Worm (Caenorhabditis elegans): ENCODE measurements around the gene col-184.
A peak's percentile ranks its signal among the peaks of the same experiment; 100 is the strongest.

Gene col-184

DNA sequence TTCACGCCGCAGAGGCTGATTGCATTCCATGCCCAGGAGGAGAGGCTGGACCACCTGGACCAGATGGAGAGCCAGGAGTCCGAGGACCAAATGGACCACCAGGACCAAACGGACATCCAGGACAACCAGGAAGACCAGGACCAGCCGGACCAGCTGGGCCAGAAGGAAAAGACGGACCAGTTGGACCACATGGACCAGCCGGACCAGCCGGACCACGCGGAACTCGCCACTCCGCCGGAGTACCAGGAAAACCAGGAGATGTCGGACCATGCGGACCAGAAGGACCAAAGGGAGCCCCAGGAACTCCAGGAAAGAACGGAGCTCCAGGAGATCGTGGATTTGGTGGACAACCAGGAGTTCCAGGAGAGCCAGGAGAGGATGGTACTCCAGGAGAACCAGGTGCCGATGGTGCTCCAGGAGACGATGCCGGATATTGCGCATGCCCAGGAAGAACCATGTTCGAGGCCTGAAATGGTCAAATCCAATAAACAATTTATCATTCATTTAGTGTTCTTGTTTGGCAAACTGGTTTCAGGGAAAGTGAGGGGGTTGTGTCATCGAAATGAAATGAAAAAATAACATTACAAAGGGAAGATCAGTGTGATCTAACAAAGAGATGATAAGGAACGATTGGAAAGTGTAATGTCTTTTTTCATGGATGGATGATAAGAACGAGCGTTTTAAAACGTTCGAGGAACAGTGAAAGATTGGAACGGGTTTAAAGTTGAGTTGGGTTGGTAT, 822 bp downstream of the col-184 start:
- TF ChIP-seq F33H1.4 (GFP tag; IDR thresholded peaks at IDR 0.05), result no peak
- no peak for TF ChIP-seq mxl-1 (tag; optimal IDR thresholded peaks at IDR 0.05)
- no peak for TF ChIP-seq F57A8.1 (GFP tag; optimal IDR thresholded peaks at IDR 0.05)
- peak; percentile 29 for TF ChIP-seq nhr-179 (tag; optimal IDR thresholded peaks at IDR 0.05)
- no peak for TF ChIP-seq snpc-3.4 (tag; optimal IDR thresholded peaks at IDR 0.05)
- no peak for TF ChIP-seq snpc-4 (GFP tag; optimal IDR thresholded peaks at IDR 0.05)
- TF ChIP-seq snpc-4 (tag; optimal IDR thresholded peaks at IDR 0.05), result no peak
- TF ChIP-seq ZK185.1 (tag; optimal IDR thresholded peaks at IDR 0.05; ENCODE audit: poor library complexity, severe bottlenecking), result no peak
- peak; percentile 90 for TF ChIP-seq zfh-2 (GFP tag; conservative IDR thresholded peaks at IDR 0.05)
- TF ChIP-seq ceh-79 (tag; optimal IDR thresholded peaks at IDR 0.05), result peak; percentile 13
- TF ChIP-seq B0336.3 (GFP tag; IDR thresholded peaks at IDR 0.05), result 0 out of 2 replicates have a peak, but pooled peaks have one; percentile 38
- peak; percentile 75; the same call in 1 of the 2 replicates for TF ChIP-seq egrh-3 (GFP tag; IDR thresholded peaks at IDR 0.05)
- no peak for TF ChIP-seq ekl-4 (GFP tag; IDR thresholded peaks at IDR 0.05)
- no peak for TF ChIP-seq lin-54 (GFP tag; optimal IDR thresholded peaks at IDR 0.05)
- TF ChIP-seq sea-2 (GFP tag; IDR thresholded peaks at IDR 0.05), result peak; percentile 58; the same call in 1 of the 2 replicates

DNA sequence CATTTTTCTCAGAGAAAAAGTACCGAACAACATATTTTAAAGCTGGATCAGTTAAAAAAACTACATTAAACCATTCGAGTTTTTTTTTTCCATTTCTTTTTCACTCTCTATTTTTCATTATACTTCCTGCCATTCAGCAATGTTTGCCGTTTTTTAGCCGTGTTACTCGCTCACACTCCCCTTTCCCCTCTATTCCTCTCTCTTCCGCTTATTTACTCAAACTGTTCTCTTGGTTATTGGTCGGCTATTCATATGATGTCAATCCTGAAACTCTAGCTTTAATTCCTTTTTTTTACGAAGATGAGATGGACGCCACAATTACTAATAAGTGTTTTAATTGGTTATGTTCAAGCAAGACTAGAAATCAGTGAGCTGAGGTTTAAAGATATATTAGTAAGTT, 2.6 kb downstream of the col-184 start, which contains the start of gene tre-4:
TSS of gene tre-4 (plus strand) at position 301 of the 400 bp plus-strand sequence.
- TF ChIP-seq lag-1 (GFP tag; IDR thresholded peaks at IDR 0.05) (no peak), nhr-80 (tag; optimal IDR thresholded peaks at IDR 0.05) (peak; percentile 22)

DNA sequence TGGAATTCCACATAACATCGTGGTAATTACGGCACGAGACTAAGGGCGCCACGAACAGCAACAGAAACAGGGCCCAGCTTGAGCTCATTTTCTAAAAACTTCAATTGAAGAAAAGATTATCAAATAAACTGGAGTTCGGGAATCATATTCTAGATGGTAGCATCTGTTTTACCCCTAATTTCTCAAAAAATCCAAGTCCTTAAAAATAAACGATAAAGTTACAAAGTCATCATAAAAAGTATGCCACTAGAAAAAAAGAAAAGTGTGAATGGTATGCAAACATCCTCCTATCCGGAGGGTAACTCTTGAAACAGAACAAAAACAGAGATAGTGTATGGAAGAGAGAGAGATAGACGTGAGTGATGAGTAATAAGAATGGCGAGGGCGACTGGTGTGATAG, 8.1 kb downstream of the col-184 start, which contains the start of gene efn-3:
TSS of gene efn-3 (minus strand) at position 101 of the 400 bp plus-strand sequence.
- TF ChIP-seq nhr-179 (tag; optimal IDR thresholded peaks at IDR 0.05) (no peak), snpc-4 (GFP tag; optimal IDR thresholded peaks at IDR 0.05) (no peak), snpc-4 (tag; optimal IDR thresholded peaks at IDR 0.05) (no peak), tlf-1 (GFP tag; optimal IDR thresholded peaks at IDR 0.05) (no peak), attf-3 (GFP tag; conservative IDR thresholded peaks at IDR 0.05) (no peak), nfya-2 (GFP tag; IDR thresholded peaks at IDR 0.05) (no peak), mcd-1 (GFP tag; IDR thresholded peaks at IDR 0.05) (no peak), pbrm-1 (GFP tag; IDR thresholded peaks at IDR 0.05) (no peak), lir-1 (GFP tag; conservative IDR thresholded peaks at IDR 0.05) (no peak), ztf-18 (tag; optimal IDR thresholded peaks at IDR 0.05) (no peak), tbx-9 (tag; optimal IDR thresholded peaks at IDR 0.05; ENCODE audit: borderline replicate concordance) (no peak), hlh-12 (tag; optimal IDR thresholded peaks at IDR 0.05) (no peak), ceh-58 (GFP tag; IDR thresholded peaks at IDR 0.05) (no peak), lsl-1 (GFP tag; optimal IDR thresholded peaks at IDR 0.05) (no peak)

DNA sequence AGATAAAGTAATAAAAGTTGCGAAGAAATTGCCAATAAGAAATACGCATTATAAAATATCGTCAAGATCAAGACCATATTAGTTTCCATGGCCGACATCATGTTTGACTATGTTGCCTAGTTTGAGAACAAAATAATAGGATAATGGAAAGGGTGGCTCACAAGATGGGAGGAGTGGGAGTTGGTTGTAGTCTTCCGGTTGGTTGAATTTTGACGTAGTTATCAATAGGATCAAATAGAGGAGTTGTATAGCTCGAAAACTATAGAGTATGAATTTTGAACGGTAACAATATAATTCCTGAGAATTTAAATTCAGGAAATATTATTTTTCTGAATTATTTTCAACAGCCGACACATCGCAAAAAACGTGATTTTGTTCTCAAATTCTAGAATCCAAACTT, 12.4 kb downstream of the col-184 start, which contains the start of gene srd-50:
TSS of gene srd-50 (minus strand) at position 101 of the 400 bp plus-strand sequence.
- TF ChIP-seq ztf-18 (tag; optimal IDR thresholded peaks at IDR 0.05) (no peak), ztf-3 (GFP tag; optimal IDR thresholded peaks at IDR 0.05) (no peak), ceh-91 (GFP tag; IDR thresholded peaks at IDR 0.05) (no peak), athp-1 (tag; optimal IDR thresholded peaks at IDR 0.05) (no peak), ets-4 (GFP tag; optimal IDR thresholded peaks at IDR 0.05) (no peak), egl-44 (GFP tag; IDR thresholded peaks at IDR 0.05) (no peak), nhr-179 (tag; optimal IDR thresholded peaks at IDR 0.05) (no peak), ztf-28 (GFP tag; IDR thresholded peaks at IDR 0.05) (no peak), bed-1 (GFP tag; IDR thresholded peaks at IDR 0.05) (no peak), ztf-25 (GFP tag; IDR thresholded peaks at IDR 0.05) (no peak), C17E4.6 (GFP tag; IDR thresholded peaks at IDR 0.05) (no peak), nfyb-1 (GFP tag; IDR thresholded peaks at IDR 0.05) (no peak), unc-62 (GFP tag; optimal IDR thresholded peaks at IDR 0.05) (no peak), xnd-1 (tag; optimal IDR thresholded peaks at IDR 0.05) (no peak), Y53F4B.3 (GFP tag; IDR thresholded peaks at IDR 0.05) (no peak), bed-2 (GFP tag; IDR thresholded peaks at IDR 0.05) (no peak), ZK185.1 (tag; optimal IDR thresholded peaks at IDR 0.05; ENCODE audit: poor library complexity, severe bottlenecking) (no peak), ceh-27 (GFP tag; optimal IDR thresholded peaks at IDR 0.05) (no peak)
